Worm (Caenorhabditis elegans) whole organism, young adult: ENCODE data around the gene polh-1.

ENCODE experiments used
- lsy-27 ChIP-seq: sonication (generic microtip); optimal IDR thresholded peaks from 2 replicates; lab custom pipeline; 2017; ENCODE audit warnings: missing genetic modification characterization, mild to moderate bottlenecking, missing compliant biosample characterization, antibody characterized with exemption, missing genotype, borderline replicate concordance; ENCODE audit not compliant: insufficient read depth
- nfya-2 ChIP-seq: fragments of 200-800 bp; sonication (Bioruptor generic); IDR thresholded peaks from 2 replicates; pipeline ENCODE4 v1.3.6; 2022; ENCODE audit warnings: missing genetic modification reagents, missing genetic modification characterization, missing compliant biosample characterization
- snpc-4 ChIP-seq, 5 experiments: fragments of 150-350 bp in 1 of 5; sonication (generic microtip) in 4 of 5; optimal IDR thresholded peaks; 2 replicates each; lab custom pipeline; 2014 to 2018; ENCODE audit warnings: missing genetic modification characterization in 5 of 5, missing biosample characterization in 3 of 5, antibody characterized with exemption in 2 of 5, mild to moderate bottlenecking in 2 of 5, missing compliant biosample characterization in 2 of 5, missing genotype in 2 of 5, moderate library complexity in 2 of 5, missing genetic modification reagents in 1 of 5
- unc-130 ChIP-seq: sonication (generic microtip); optimal IDR thresholded peaks from 2 replicates; lab custom pipeline; 2016; ENCODE audit warnings: missing genetic modification reagents, missing genetic modification characterization, missing compliant biosample characterization

DNA sequence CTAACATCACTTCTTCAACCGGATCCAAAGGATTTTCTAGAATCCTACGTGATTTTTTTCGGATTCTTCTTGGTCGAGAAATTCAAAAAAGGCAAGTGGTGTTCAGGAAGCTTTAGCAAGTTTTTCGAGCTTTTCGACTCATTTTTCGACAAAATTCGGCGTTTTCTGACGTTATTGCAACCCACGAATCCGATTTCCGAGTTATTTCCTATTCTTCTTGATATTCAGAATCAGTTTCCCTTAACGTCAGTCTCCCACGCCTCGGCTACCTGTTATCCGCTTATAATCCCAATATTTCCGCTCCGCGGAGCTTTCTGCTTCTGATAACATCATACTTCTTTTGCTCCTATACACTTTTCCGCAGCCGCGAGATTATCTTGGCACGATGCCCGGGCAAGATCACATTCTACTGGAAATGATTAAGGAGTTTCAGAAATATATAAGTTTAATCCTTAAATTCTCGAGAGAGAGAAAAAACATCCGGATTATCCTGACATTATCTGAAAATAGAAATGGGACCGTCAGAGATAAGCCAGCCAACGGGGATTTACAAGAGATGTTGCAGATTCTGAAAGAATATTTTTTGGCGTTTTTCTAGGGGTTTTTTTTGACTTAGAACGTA lies 31.6 kb downstream of the polh-1 start:
- TF ChIP-seq nfya-2 (GFP tag; lab: Robert Waterston, UW) (no peak), unc-130 (GFP tag; lab: Kevin White, UChicago) (no peak), snpc-4 (GFP tag; optimal IDR thresholded peaks at IDR 0.05; lab: Kevin White, UChicago) (no peak), snpc-4 (tag; optimal IDR thresholded peaks at IDR 0.05; lab: Kevin White, UChicago) (no peak), lsy-27 (tag; lab: Kevin White, UChicago) (no peak)
